Worm (Caenorhabditis elegans): ENCODE measurements around the gene glb-4.

Gene glb-4

DNA sequence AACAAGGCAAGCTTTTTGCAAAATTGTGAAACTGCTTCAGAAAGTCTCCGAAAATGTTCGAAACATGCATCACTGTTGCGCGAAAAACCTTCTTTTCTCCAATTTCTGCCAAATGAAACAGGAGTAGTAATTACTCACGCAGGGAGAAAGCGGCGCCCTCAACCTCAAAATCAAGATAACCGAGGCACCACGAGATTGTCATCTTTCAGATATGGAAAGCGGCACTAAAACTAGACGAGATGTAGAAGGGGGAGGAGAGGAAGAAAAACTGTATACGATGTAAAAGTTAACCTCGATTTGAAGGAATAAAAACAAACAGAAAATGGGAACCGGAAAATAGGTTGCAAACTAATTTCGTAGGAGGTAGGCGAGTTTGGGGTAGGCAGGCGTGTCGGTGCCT is 34.5 kb downstream of the glb-4 start:
- TF ChIP-seq mab-5 (tag; optimal IDR thresholded peaks at IDR 0.05): no peak
- peak; percentile 82 for TF ChIP-seq elt-1 (tag; optimal IDR thresholded peaks at IDR 0.05; ENCODE audit: borderline replicate concordance, insufficient read depth)
- no peak for TF ChIP-seq sem-2 (GFP tag; optimal IDR thresholded peaks at IDR 0.05)
- TF ChIP-seq mls-2 (tag; optimal IDR thresholded peaks at IDR 0.05): no peak
- no peak for TF ChIP-seq nhr-76 (tag; optimal IDR thresholded peaks at IDR 0.05)

DNA sequence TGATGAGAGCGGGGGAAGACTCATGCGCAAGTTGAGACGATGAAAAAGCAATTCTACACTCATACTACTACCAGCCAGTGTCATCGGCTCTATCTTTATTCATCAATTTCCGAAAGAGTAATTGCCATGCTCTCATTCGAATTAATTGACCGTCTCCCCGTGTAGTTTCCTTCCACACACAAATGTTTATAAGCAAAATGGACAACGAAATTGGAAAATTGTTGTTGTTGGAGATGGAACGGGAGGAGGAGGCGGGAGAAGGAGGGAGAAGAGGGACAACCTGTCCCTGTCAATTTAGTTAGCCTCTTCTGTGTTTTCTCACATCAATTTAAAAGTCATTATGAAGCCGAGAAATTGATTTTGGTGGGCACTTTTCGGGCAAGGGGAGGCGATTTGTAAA is 38.4 kb downstream of the glb-4 start:
- no peak for TF ChIP-seq lsy-2 (tag; optimal IDR thresholded peaks at IDR 0.05)
- TF ChIP-seq ces-1 (GFP tag; optimal IDR thresholded peaks at IDR 0.05): peak; percentile 63
- TF ChIP-seq sptf-1 (tag; optimal IDR thresholded peaks at IDR 0.05): peak; percentile 19
- no peak for TF ChIP-seq zip-8 (tag; optimal IDR thresholded peaks at IDR 0.05)

- TF ChIP-seq pha-4 (tag; optimal IDR thresholded peaks at IDR 0.05) (no peak), snpc-4 (tag; optimal IDR thresholded peaks at IDR 0.05) (no peak), mep-1 (tag; optimal IDR thresholded peaks at IDR 0.05) (no peak), M03D4.4 (tag; optimal IDR thresholded peaks at IDR 0.05) (no peak), lsy-2 (tag; optimal IDR thresholded peaks at IDR 0.05) (no peak), tbx-8 (GFP tag; optimal IDR thresholded peaks at IDR 0.05) (no peak), bed-3 (GFP tag; optimal IDR thresholded peaks at IDR 0.05) (no peak), nhr-28 (tag; optimal IDR thresholded peaks at IDR 0.05) (no peak), sptf-1 (tag; optimal IDR thresholded peaks at IDR 0.05) (no peak), ceh-83 (GFP tag; optimal IDR thresholded peaks at IDR 0.05) (no peak), ceh-43 (GFP tag; optimal IDR thresholded peaks at IDR 0.05) (no peak), unc-120 (tag; optimal IDR thresholded peaks at IDR 0.05; ENCODE audit: poor library complexity, severe bottlenecking) (no peak), elt-3 (tag; optimal IDR thresholded peaks at IDR 0.05) (no peak), lin-13 (tag; optimal IDR thresholded peaks at IDR 0.05) (no peak), flh-1 (GFP tag; optimal IDR thresholded peaks at IDR 0.05) (no peak)
These were observed 46.8 kb downstream of the glb-4 start for ce11 chrII:11064191-11064695.

All from whole organism, mixed stage, embryonic.